Worm (Caenorhabditis elegans) whole organism, early embryonic: ENCODE measurements around the gene C13F10.8.

Experiments used
- B0310.2 ChIP-seq: sonication (generic microtip); optimal IDR thresholded peaks from 2 replicates; lab custom pipeline; 2016; ENCODE audit warnings: mild to moderate bottlenecking, missing genetic modification characterization, missing compliant biosample characterization
- F13C5.2 ChIP-seq: sonication (generic microtip); optimal IDR thresholded peaks from 2 replicates; lab custom pipeline; 2017; ENCODE audit warnings: mild to moderate bottlenecking, missing genetic modification characterization, inconsistent platforms, missing compliant biosample characterization
- aly-1 ChIP-seq: sonication (generic microtip); optimal IDR thresholded peaks from 2 replicates; lab custom pipeline; 2016; ENCODE audit warnings: missing genetic modification characterization, missing compliant biosample characterization
- ama-1 ChIP-seq: fragments of 150-350 bp; optimal IDR thresholded peaks from 2 replicates; lab custom pipeline; 2014
- ceh-13 ChIP-seq: fragments of 200-800 bp; sonication (Bioruptor generic); optimal IDR thresholded peaks from 2 replicates; lab custom pipeline; 2018; ENCODE audit warnings: mild to moderate bottlenecking, missing genetic modification characterization, missing compliant biosample characterization
- ceh-36 ChIP-seq: sonication (generic microtip); optimal IDR thresholded peaks from 2 replicates; lab custom pipeline; 2016; ENCODE audit warnings: missing genetic modification characterization, inconsistent platforms, missing compliant biosample characterization
- ets-7 ChIP-seq: sonication (generic microtip); optimal IDR thresholded peaks from 2 replicates; lab custom pipeline; 2016; ENCODE audit warnings: missing genotype, missing genetic modification characterization, missing compliant biosample characterization
- flt-1 ChIP-seq: fragments of 200-800 bp; sonication (Bioruptor generic); IDR thresholded peaks from 2 replicates; pipeline ENCODE4 v1.3.6; 2022; ENCODE audit warnings: missing genetic modification characterization, missing compliant biosample characterization
- hmbx-1 ChIP-seq: sonication (generic microtip); optimal IDR thresholded peaks from 2 replicates; lab custom pipeline; 2016; ENCODE audit warnings: mild to moderate bottlenecking, missing genetic modification characterization, missing compliant biosample characterization
- hmg-4 ChIP-seq: fragments of 200-800 bp; sonication (Bioruptor generic); optimal IDR thresholded peaks from 2 replicates; lab custom pipeline; 2018; ENCODE audit warnings: mild to moderate bottlenecking, missing genetic modification characterization, missing compliant biosample characterization
- hnd-1 ChIP-seq: sonication (generic microtip); optimal IDR thresholded peaks from 2 replicates; lab custom pipeline; 2016; ENCODE audit warnings: missing genetic modification characterization, missing compliant biosample characterization
- pes-1 ChIP-seq: fragments of 200-800 bp; sonication (Bioruptor generic); IDR thresholded peaks from 2 replicates; pipeline ENCODE4 v1.3.6; 2022; ENCODE audit warnings: missing genetic modification reagents, missing genetic modification characterization, missing compliant biosample characterization
- scrt-1 ChIP-seq: fragments of 200-800 bp; sonication (Bioruptor generic); IDR thresholded peaks from 2 replicates; pipeline ENCODE4 v1.3.6; 2022; ENCODE audit warnings: missing genetic modification characterization, missing compliant biosample characterization
- sea-1 ChIP-seq: fragments of 200-800 bp; sonication (Bioruptor generic); conservative IDR thresholded peaks from 2 replicates; pipeline ENCODE4 v1.3.6; 2022; ENCODE audit warnings: missing genetic modification characterization, missing compliant biosample characterization
- tbx-11 ChIP-seq: fragments of 200-800 bp; sonication (Bioruptor generic); IDR thresholded peaks from 2 replicates; pipeline ENCODE4 v1.3.6; 2022; ENCODE audit warnings: missing genetic modification characterization, missing compliant biosample characterization
- tbx-37 ChIP-seq: fragments of 200-800 bp; sonication (Bioruptor generic); conservative IDR thresholded peaks from 2 replicates; pipeline ENCODE4 v1.3.6; 2022; ENCODE audit warnings: missing genetic modification reagents, missing genetic modification characterization, missing compliant biosample characterization
- tra-4 ChIP-seq: sonication (generic microtip); optimal IDR thresholded peaks from 2 replicates; lab custom pipeline; 2017; ENCODE audit warnings: missing genetic modification characterization, missing compliant biosample characterization

C13F10.8 gene

ce11 chrV:7196498-7196966, 24.3 kb downstream of the C13F10.8 start, which contains the start of gene F09G2.2:
TSS of gene F09G2.2 (plus strand) at chrV:7196916.
- no peak for TF ChIP-seq ceh-36 (tag; lab: Kevin White, UChicago)
- peak; percentile 59 for TF ChIP-seq F13C5.2
- no peak for TF ChIP-seq ama-1 (lab: Kevin White, UChicago)
- 0 out of 2 replicates have a peak, but pooled peaks have one; percentile 12 for TF ChIP-seq flt-1
- TF ChIP-seq sea-1 (GFP tag; lab: Robert Waterston, UW) = no peak
- TF ChIP-seq hmg-4 = peak; percentile 19
- TF ChIP-seq scrt-1 (GFP tag; lab: Robert Waterston, UW) = no peak
- TF ChIP-seq aly-1 (tag; lab: Kevin White, UChicago) = no peak

ce11 chrV:7196037-7196436, 24.8 kb downstream of the C13F10.8 start, which contains the start of gene attf-2:
TSS of gene attf-2 (minus strand) at chrV:7196137.
- TF ChIP-seq hmbx-1 (tag; lab: Kevin White, UChicago) (no peak), tbx-37 (GFP tag; lab: Robert Waterston, UW) (no peak), F13C5.2 (no peak), sea-1 (GFP tag; lab: Robert Waterston, UW) (no peak), tbx-11 (GFP tag; lab: Robert Waterston, UW) (no peak), pes-1 (GFP tag; lab: Robert Waterston, UW) (no peak), ceh-13 (GFP tag; lab: Kevin White, UChicago) (no peak), hnd-1 (no peak), ama-1 (lab: Kevin White, UChicago) (no peak), ets-7 (no peak), aly-1 (tag; lab: Kevin White, UChicago) (no peak), B0310.2 (tag; lab: Kevin White, UChicago) (no peak), ceh-36 (tag; lab: Kevin White, UChicago) (no peak), scrt-1 (GFP tag; lab: Robert Waterston, UW) (no peak), hmg-4 (no peak), flt-1 (no peak)

ce11 chrV:7194818-7195217, 26.0 kb downstream of the C13F10.8 start:
- TF ChIP-seq F13C5.2 (no peak), pes-1 (GFP tag; lab: Robert Waterston, UW) (no peak), aly-1 (tag; lab: Kevin White, UChicago) (no peak), tra-4 (tag; lab: Kevin White, UChicago) (no peak), ceh-36 (tag; lab: Kevin White, UChicago) (no peak), flt-1 (no peak), ceh-13 (GFP tag; lab: Kevin White, UChicago) (no peak), hmg-4 (no peak), ets-7 (no peak), tbx-37 (GFP tag; lab: Robert Waterston, UW) (no peak), scrt-1 (GFP tag; lab: Robert Waterston, UW) (no peak), B0310.2 (tag; lab: Kevin White, UChicago) (no peak), hmbx-1 (tag; lab: Kevin White, UChicago) (no peak), sea-1 (GFP tag; lab: Robert Waterston, UW) (no peak), hnd-1 (no peak)

- TF ChIP-seq ama-1 (lab: Kevin White, UChicago) (no peak), hnd-1 (no peak), pes-1 (GFP tag; lab: Robert Waterston, UW) (no peak), scrt-1 (GFP tag; lab: Robert Waterston, UW) (no peak), aly-1 (tag; lab: Kevin White, UChicago) (no peak), tra-4 (tag; lab: Kevin White, UChicago) (no peak), hmg-4 (no peak), flt-1 (no peak), tbx-11 (GFP tag; lab: Robert Waterston, UW) (no peak), ets-7 (no peak), ceh-13 (GFP tag; lab: Kevin White, UChicago) (no peak), ceh-36 (tag; lab: Kevin White, UChicago) (no peak), hmbx-1 (tag; lab: Kevin White, UChicago) (no peak), tbx-37 (GFP tag; lab: Robert Waterston, UW) (no peak)
Measured at ce11 chrV:7193562-7193961, 27.3 kb downstream of the C13F10.8 start, which contains the start of gene F09G2.8. TSS of gene F09G2.8 (minus strand) at chrV:7193662.

- TF ChIP-seq ceh-13 (GFP tag; lab: Kevin White, UChicago) = no peak
- no peak for TF ChIP-seq flt-1
- TF ChIP-seq ceh-36 (tag; lab: Kevin White, UChicago) = no peak
- no peak for TF ChIP-seq hnd-1
- no peak for TF ChIP-seq ets-7
- no peak for TF ChIP-seq aly-1 (tag; lab: Kevin White, UChicago)
- TF ChIP-seq hmbx-1 (tag; lab: Kevin White, UChicago) = no peak
- TF ChIP-seq tra-4 (tag; lab: Kevin White, UChicago) = no peak
- TF ChIP-seq hmg-4 = no peak
- no peak for TF ChIP-seq B0310.2 (tag; lab: Kevin White, UChicago)
- TF ChIP-seq tbx-37 (GFP tag; lab: Robert Waterston, UW) = no peak
- TF ChIP-seq sea-1 (GFP tag; lab: Robert Waterston, UW) = no peak
- no peak for TF ChIP-seq F13C5.2
Measured at ce11 chrV:7187295-7187694, 33.5 kb downstream of the C13F10.8 start.

- TF ChIP-seq B0310.2 (tag; lab: Kevin White, UChicago) (no peak), hmbx-1 (tag; lab: Kevin White, UChicago) (no peak), tra-4 (tag; lab: Kevin White, UChicago) (no peak), tbx-37 (GFP tag; lab: Robert Waterston, UW) (no peak), hnd-1 (no peak), ceh-13 (GFP tag; lab: Kevin White, UChicago) (no peak), tbx-11 (GFP tag; lab: Robert Waterston, UW) (no peak), scrt-1 (GFP tag; lab: Robert Waterston, UW) (no peak), ets-7 (no peak), ceh-36 (tag; lab: Kevin White, UChicago) (no peak), flt-1 (no peak), aly-1 (tag; lab: Kevin White, UChicago) (no peak), ama-1 (lab: Kevin White, UChicago) (no peak), hmg-4 (no peak), sea-1 (GFP tag; lab: Robert Waterston, UW) (no peak), F13C5.2 (no peak)
Measured at ce11 chrV:7186599-7186998, 34.2 kb downstream of the C13F10.8 start.

- TF ChIP-seq hnd-1 = no peak
- TF ChIP-seq ama-1 (lab: Kevin White, UChicago) = no peak
- TF ChIP-seq hmg-4 = no peak
- no peak for TF ChIP-seq ceh-36 (tag; lab: Kevin White, UChicago)
- TF ChIP-seq F13C5.2 = no peak
- no peak for TF ChIP-seq ceh-13 (GFP tag; lab: Kevin White, UChicago)
- TF ChIP-seq sea-1 (GFP tag; lab: Robert Waterston, UW) = no peak
- TF ChIP-seq flt-1 = no peak
- TF ChIP-seq tra-4 (tag; lab: Kevin White, UChicago) = no peak
- TF ChIP-seq ets-7 = no peak
- no peak for TF ChIP-seq aly-1 (tag; lab: Kevin White, UChicago)
- TF ChIP-seq pes-1 (GFP tag; lab: Robert Waterston, UW) = no peak
- no peak for TF ChIP-seq tbx-37 (GFP tag; lab: Robert Waterston, UW)
- TF ChIP-seq scrt-1 (GFP tag; lab: Robert Waterston, UW) = no peak
Measured at ce11 chrV:7184549-7184948, 36.3 kb downstream of the C13F10.8 start, which contains the start of gene pitr-5. TSS of gene pitr-5 (plus strand) at chrV:7184849.
